Fruit fly (Drosophila melanogaster): ENCODE results near the gene CG14342.

The CG14342 gene

dm6 chr2L:1217892-1218473 lies 14.0 kb downstream of the CG14342 start:
- TF ChIP-seq brk (GFP tag; optimal IDR thresholded peaks at IDR 0.05) (no peak), Myc (optimal IDR thresholded peaks at IDR 0.05) (no peak), Abd-B (GFP tag; optimal IDR thresholded peaks at IDR 0.05) (no peak), CrebA (GFP tag; optimal IDR thresholded peaks at IDR 0.05; ENCODE audit: borderline replicate concordance) (no peak), ey (GFP tag; optimal IDR thresholded peaks at IDR 0.05) (no peak), Hr78 (GFP tag; optimal IDR thresholded peaks at IDR 0.05) (no peak), psq (GFP tag; optimal IDR thresholded peaks at IDR 0.05) (no peak), CG32264 (GFP tag; optimal IDR thresholded peaks at IDR 0.05) (no peak), sv (GFP tag; optimal IDR thresholded peaks at IDR 0.05) (no peak), Dfd (GFP tag; optimal IDR thresholded peaks at IDR 0.05) (no peak), pan (optimal IDR thresholded peaks at IDR 0.05) (peak; percentile 25), OdsH (GFP tag; optimal IDR thresholded peaks at IDR 0.05) (peak; percentile 42), GATAd (GFP tag; optimal IDR thresholded peaks at IDR 0.05) (no peak)

dm6 chr2L:1218475-1218874 lies 14.5 kb downstream of the CG14342 start:
- TF ChIP-seq Hr78 (GFP tag; optimal IDR thresholded peaks at IDR 0.05), result no peak
- no peak for TF ChIP-seq dmrt93B (GFP tag; optimal IDR thresholded peaks at IDR 0.05)
- TF ChIP-seq jim (GFP tag; optimal IDR thresholded peaks at IDR 0.05), result no peak
- TF ChIP-seq br (GFP tag; optimal IDR thresholded peaks at IDR 0.05), result no peak
- TF ChIP-seq tai (GFP tag; optimal IDR thresholded peaks at IDR 0.05), result no peak
- TF ChIP-seq Mio (GFP tag; optimal IDR thresholded peaks at IDR 0.05), result no peak
- no peak for TF ChIP-seq sage (GFP tag; optimal IDR thresholded peaks at IDR 0.05)
- TF ChIP-seq Jra (GFP tag; optimal IDR thresholded peaks at IDR 0.05), result no peak
- no peak for TF ChIP-seq dl (GFP tag; optimal IDR thresholded peaks at IDR 0.05; ENCODE audit: insufficient read depth in 1 of 2, partially characterized antibody in 2 of 2)
- TF ChIP-seq Sp1 (GFP tag; optimal IDR thresholded peaks at IDR 0.05), result no peak
- TF ChIP-seq Hnf4 (GFP tag; optimal IDR thresholded peaks at IDR 0.05), result no peak
- no peak for TF ChIP-seq lola (GFP tag; optimal IDR thresholded peaks at IDR 0.05)
- TF ChIP-seq fru (GFP tag; optimal IDR thresholded peaks at IDR 0.05), result no peak
- no peak for TF ChIP-seq Myc (optimal IDR thresholded peaks at IDR 0.05)
- no peak for TF ChIP-seq CrebA (GFP tag; optimal IDR thresholded peaks at IDR 0.05; ENCODE audit: borderline replicate concordance)
- no peak for TF ChIP-seq GATAd (GFP tag; optimal IDR thresholded peaks at IDR 0.05)
- TF ChIP-seq CG32264 (GFP tag; optimal IDR thresholded peaks at IDR 0.05), result no peak
- no peak for TF ChIP-seq Dif (GFP tag; optimal IDR thresholded peaks at IDR 0.05; ENCODE audit: partially characterized antibody)

dm6 chr2L:1218993-1219392 lies 15.0 kb downstream of the CG14342 start, which contains the start of gene CG42329:
Gene CG42329, plus strand, starts transcription at chr2L:1219293.
- no peak for TF ChIP-seq Hr83 (GFP tag; optimal IDR thresholded peaks at IDR 0.05; ENCODE audit: poor library complexity, severe bottlenecking)
- TF ChIP-seq dmrt93B (GFP tag; optimal IDR thresholded peaks at IDR 0.05), result no peak
- TF ChIP-seq CG32264 (GFP tag; optimal IDR thresholded peaks at IDR 0.05), result no peak
- TF ChIP-seq br (GFP tag; optimal IDR thresholded peaks at IDR 0.05), result no peak
- no peak for TF ChIP-seq OdsH (GFP tag; optimal IDR thresholded peaks at IDR 0.05)
- TF ChIP-seq tai (GFP tag; optimal IDR thresholded peaks at IDR 0.05), result no peak
- TF ChIP-seq Myc (optimal IDR thresholded peaks at IDR 0.05), result no peak
- TF ChIP-seq CrebA (GFP tag; optimal IDR thresholded peaks at IDR 0.05; ENCODE audit: borderline replicate concordance), result no peak
- TF ChIP-seq ey (GFP tag; optimal IDR thresholded peaks at IDR 0.05), result no peak

dm6 chr2L:1230691-1231090 lies 26.7 kb downstream of the CG14342 start:
- TF ChIP-seq Abd-B (GFP tag; optimal IDR thresholded peaks at IDR 0.05), result no peak

dm6 chr2L:1239736-1240135 lies 35.7 kb downstream of the CG14342 start, which contains the start of gene CG5397:
Gene CG5397, plus strand, starts transcription at chr2L:1240036.
- TF ChIP-seq usp (GFP tag; optimal IDR thresholded peaks at IDR 0.05) (no peak), foxo (GFP tag; optimal IDR thresholded peaks at IDR 0.05) (no peak), Rel (GFP tag; optimal IDR thresholded peaks at IDR 0.05) (no peak), Rel (tag; optimal IDR thresholded peaks at IDR 0.05) (no peak), Jra (GFP tag; optimal IDR thresholded peaks at IDR 0.05) (no peak), CrebA (GFP tag; optimal IDR thresholded peaks at IDR 0.05; ENCODE audit: borderline replicate concordance) (no peak), br (GFP tag; optimal IDR thresholded peaks at IDR 0.05) (no peak), Myc (optimal IDR thresholded peaks at IDR 0.05) (no peak), brk (GFP tag; optimal IDR thresholded peaks at IDR 0.05) (no peak), Sp1 (GFP tag; optimal IDR thresholded peaks at IDR 0.05) (no peak), Hr83 (GFP tag; optimal IDR thresholded peaks at IDR 0.05; ENCODE audit: poor library complexity, severe bottlenecking) (no peak), Abd-B (GFP tag; optimal IDR thresholded peaks at IDR 0.05) (no peak), Dif (GFP tag; optimal IDR thresholded peaks at IDR 0.05; ENCODE audit: partially characterized antibody) (no peak), ey (GFP tag; optimal IDR thresholded peaks at IDR 0.05) (no peak), Vsx2 (GFP tag; optimal IDR thresholded peaks at IDR 0.05; ENCODE audit: partially characterized antibody) (no peak), pan (optimal IDR thresholded peaks at IDR 0.05) (no peak), dmrt93B (GFP tag; optimal IDR thresholded peaks at IDR 0.05) (no peak), sv (GFP tag; optimal IDR thresholded peaks at IDR 0.05) (no peak), dl (GFP tag; optimal IDR thresholded peaks at IDR 0.05; ENCODE audit: insufficient read depth in 1 of 2, partially characterized antibody in 2 of 2) (no peak), OdsH (GFP tag; optimal IDR thresholded peaks at IDR 0.05) (no peak)

Measured in whole organism, wandering third instar larva.